Worm (Caenorhabditis elegans): ENCODE data around the gene srd-47.

DNA sequence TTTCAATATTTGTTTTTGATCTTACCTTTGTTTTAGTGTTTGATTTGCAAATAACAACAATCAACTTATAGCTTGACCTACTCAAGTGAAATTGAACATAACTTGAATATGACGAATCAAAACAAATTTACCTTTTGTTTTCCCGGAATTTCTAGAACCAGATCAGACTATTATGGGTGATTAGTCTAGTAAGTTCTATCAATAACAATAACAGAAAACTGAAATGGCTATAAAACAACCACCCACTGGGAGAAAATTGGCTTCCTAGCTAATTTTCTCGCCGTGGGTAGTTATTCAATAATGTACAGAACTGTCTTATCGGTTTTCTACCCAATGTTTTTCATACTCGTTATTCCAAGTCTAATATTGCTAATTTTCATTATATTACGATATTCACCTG, 4.8 kb upstream of the srd-47 start, which contains the start of gene srd-45:
- TF ChIP-seq tbx-2 (tag; optimal IDR thresholded peaks at IDR 0.05) (no peak), nhr-237 (tag; optimal IDR thresholded peaks at IDR 0.05) (no peak), hmg-11 (tag; optimal IDR thresholded peaks at IDR 0.05) (no peak), nhr-28 (tag; optimal IDR thresholded peaks at IDR 0.05) (no peak), jun-1 (tag; optimal IDR thresholded peaks at IDR 0.05) (no peak), ceh-28 (tag; optimal IDR thresholded peaks at IDR 0.05) (no peak), elt-3 (tag; optimal IDR thresholded peaks at IDR 0.05) (no peak), fos-1 (tag; optimal IDR thresholded peaks at IDR 0.05) (no peak), ZK546.5 (tag; optimal IDR thresholded peaks at IDR 0.05) (no peak), lsy-12 (tag; optimal IDR thresholded peaks at IDR 0.05) (no peak), ama-1 (optimal IDR thresholded peaks at IDR 0.05) (no peak)
